Fruit fly (Drosophila melanogaster): ENCODE results near the gene Gcn2.

Gene Gcn2

dm6 chr3R:31420675-31421074, 25.2 kb downstream of the Gcn2 start:
- TF ChIP-seq Crg-1 (GFP tag; optimal IDR thresholded peaks at IDR 0.05) (no peak), CG7045 (GFP tag; optimal IDR thresholded peaks at IDR 0.05) (no peak), ovo (GFP tag; optimal IDR thresholded peaks at IDR 0.05) (no peak), cic (GFP tag; optimal IDR thresholded peaks at IDR 0.05) (peak; percentile 69)

DNA sequence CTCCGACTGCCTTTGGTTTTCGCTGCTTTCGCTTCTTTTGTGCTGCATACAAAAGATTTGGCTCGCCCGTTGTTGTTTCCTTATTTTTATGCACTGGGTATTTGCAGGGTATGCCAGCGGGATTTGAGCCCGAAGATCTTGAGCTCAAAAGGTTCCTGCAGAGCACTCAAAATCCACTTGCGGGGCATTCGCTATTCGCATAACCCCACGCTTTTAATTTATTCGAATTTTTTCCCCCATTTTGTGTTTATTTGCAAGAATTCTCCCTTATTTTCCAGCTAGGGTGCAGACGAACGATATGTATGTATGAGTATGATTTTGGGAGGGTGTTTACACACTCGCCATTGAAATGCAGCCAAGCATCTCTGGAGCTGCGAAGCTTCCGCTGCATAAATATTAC, 26.5 kb downstream of the Gcn2 start:
- TF ChIP-seq Clk (GFP tag; optimal IDR thresholded peaks at IDR 0.05) (no peak), kay (GFP tag; ENCODE audit: borderline replicate concordance) (no peak), pad (GFP tag; optimal IDR thresholded peaks at IDR 0.05) (no peak), Crg-1 (GFP tag; optimal IDR thresholded peaks at IDR 0.05) (no peak), toe (GFP tag; optimal IDR thresholded peaks at IDR 0.05) (no peak), CG5204 (GFP tag; optimal IDR thresholded peaks at IDR 0.05) (no peak), CG7101 (tag; optimal IDR thresholded peaks at IDR 0.05) (no peak), cnc (optimal IDR thresholded peaks at IDR 0.05) (no peak)

- no peak for TF ChIP-seq toe (GFP tag; optimal IDR thresholded peaks at IDR 0.05)
- no peak for TF ChIP-seq Clk (GFP tag; optimal IDR thresholded peaks at IDR 0.05)
- TF ChIP-seq cnc (optimal IDR thresholded peaks at IDR 0.05), result no peak
These were observed 29.0 kb downstream of the Gcn2 start for dm6 chr3R:31424427-31424826.

DNA sequence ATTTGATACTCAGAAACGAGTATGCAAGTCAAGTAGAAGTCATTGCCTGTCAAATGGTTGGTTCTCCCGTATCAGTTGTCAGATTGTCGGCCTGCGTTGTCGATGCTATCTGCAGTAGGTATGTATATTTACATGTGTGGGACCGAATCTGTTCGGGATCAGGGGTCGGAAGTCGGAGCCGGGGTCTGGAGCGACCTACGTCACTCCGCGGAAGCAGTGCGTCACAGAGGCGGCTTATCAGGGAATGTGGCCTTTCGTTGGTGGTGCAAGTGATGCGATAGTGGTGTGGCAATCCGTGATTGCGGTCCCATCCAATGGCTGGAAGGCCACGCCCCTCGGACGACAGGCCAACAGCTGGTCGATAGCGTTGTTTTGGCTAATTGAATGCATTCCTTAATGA, 40.2 kb downstream of the Gcn2 start:
- TF ChIP-seq Clk (GFP tag; optimal IDR thresholded peaks at IDR 0.05) (no peak), cic (GFP tag; optimal IDR thresholded peaks at IDR 0.05) (peak; percentile 7)

dm6 chr3R:31437420-31438058, 42.1 kb downstream of the Gcn2 start:
- TF ChIP-seq Crg-1 (GFP tag; optimal IDR thresholded peaks at IDR 0.05), result no peak
- peak; percentile 74 for TF ChIP-seq tj (GFP tag; optimal IDR thresholded peaks at IDR 0.05)

- TF ChIP-seq toe (GFP tag; optimal IDR thresholded peaks at IDR 0.05) (no peak), CG12768 (GFP tag; optimal IDR thresholded peaks at IDR 0.05) (no peak)
These were observed 43.4 kb downstream of the Gcn2 start for dm6 chr3R:31438856-31439255.

dm6 chr3R:31439986-31440385, 44.5 kb downstream of the Gcn2 start:
- TF ChIP-seq tj (GFP tag; optimal IDR thresholded peaks at IDR 0.05) (peak; percentile 64), Clk (GFP tag; optimal IDR thresholded peaks at IDR 0.05) (no peak)

DNA sequence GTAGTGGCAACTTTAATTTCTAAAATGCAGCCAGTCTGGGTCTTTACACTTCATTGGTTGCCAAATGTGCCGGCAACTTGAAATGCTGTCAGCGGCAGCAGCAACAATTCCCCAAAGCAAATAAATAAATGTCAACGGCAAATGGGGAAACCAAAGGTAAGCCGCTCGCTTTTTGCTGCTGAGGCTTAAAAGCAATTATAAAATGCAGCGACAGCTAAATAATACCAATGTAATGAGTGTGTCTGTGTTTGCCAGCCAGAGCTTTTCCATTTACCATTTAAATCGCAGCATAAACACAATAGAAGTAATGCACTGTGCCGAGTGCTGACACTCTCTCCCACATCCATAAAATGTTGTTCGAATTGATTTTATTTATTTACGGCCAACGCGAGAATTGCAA, 45.1 kb downstream of the Gcn2 start:
- TF ChIP-seq CG7101 (tag; optimal IDR thresholded peaks at IDR 0.05) (no peak), tj (GFP tag; optimal IDR thresholded peaks at IDR 0.05) (peak; percentile 93)

- TF ChIP-seq Mnt (GFP tag; optimal IDR thresholded peaks at IDR 0.05) (no peak), tj (GFP tag; optimal IDR thresholded peaks at IDR 0.05) (peak; percentile 10)
These were observed 47.6 kb downstream of the Gcn2 start for dm6 chr3R:31443023-31443422.

DNA sequence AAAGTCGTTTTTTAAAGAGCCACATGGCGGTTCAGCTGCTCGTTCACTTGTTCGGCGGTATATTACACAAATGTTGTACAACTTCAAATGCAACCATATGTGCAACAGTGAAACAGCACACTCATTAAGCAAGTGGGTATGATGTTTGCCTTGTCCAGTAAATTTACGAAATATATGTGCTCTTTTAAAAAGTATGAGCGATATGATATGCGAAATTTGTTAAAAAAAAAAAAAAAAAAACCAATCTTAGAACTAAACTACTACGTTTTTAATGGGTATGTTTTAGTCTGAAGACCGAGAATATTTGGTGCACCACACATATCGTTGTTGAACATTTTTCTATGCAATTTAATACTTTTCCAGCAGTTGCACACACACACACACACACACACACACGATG, 48.0 kb downstream of the Gcn2 start:
- TF ChIP-seq bab1 (GFP tag; optimal IDR thresholded peaks at IDR 0.05) (no peak), kay (GFP tag; ENCODE audit: borderline replicate concordance) (no peak), pad (GFP tag; optimal IDR thresholded peaks at IDR 0.05) (no peak)
